Fruit fly (Drosophila melanogaster): ENCODE results near the gene PolrMT.

Gene PolrMT

DNA sequence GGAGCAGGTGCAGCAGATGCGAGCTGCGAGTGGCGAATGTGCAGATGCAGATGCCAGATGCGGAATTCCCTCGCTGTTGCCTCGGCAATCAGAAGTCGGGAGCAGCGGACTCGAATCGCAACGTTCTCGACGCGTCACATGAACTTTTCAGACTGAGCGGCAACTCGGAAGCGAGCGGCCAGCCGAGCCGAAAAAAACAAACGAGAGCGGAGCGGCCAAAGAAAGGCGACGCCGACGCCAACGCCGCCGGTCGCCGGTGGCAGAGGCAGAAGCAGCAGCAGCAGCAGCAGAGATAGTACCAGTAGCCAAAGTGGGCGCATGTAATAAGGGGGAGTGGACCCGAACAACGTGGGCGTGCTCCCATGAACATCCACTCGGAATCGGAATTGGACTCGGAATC is 5.8 kb downstream of the PolrMT start, which contains the start of gene CG4629 (continued):
- no peak for TF ChIP-seq slou (GFP tag; optimal IDR thresholded peaks at IDR 0.05)
- no peak for TF ChIP-seq ash1 (GFP tag; optimal IDR thresholded peaks at IDR 0.05)
- no peak for TF ChIP-seq Asciz (GFP tag; optimal IDR thresholded peaks at IDR 0.05)
- TF ChIP-seq CG12104 (GFP tag; optimal IDR thresholded peaks at IDR 0.05) = no peak
- TF ChIP-seq CG9609 (GFP tag; optimal IDR thresholded peaks at IDR 0.05) = no peak
- TF ChIP-seq Ssrp (tag; optimal IDR thresholded peaks at IDR 0.05) = no peak
- no peak for TF ChIP-seq pros (GFP tag; optimal IDR thresholded peaks at IDR 0.05)
- no peak for TF ChIP-seq Xbp1 (GFP tag; optimal IDR thresholded peaks at IDR 0.05)
- TF ChIP-seq CG12942 (GFP tag; optimal IDR thresholded peaks at IDR 0.05) = no peak
- TF ChIP-seq CG14441 (GFP tag; IDR thresholded peaks at IDR 0.05) = no peak
- no peak for TF ChIP-seq CG31441 (GFP tag; IDR thresholded peaks at IDR 0.05)
- no peak for TF ChIP-seq Hsf (GFP tag; optimal IDR thresholded peaks at IDR 0.05)
- TF ChIP-seq H2.0 (GFP tag; IDR thresholded peaks at IDR 0.05) = no peak
- TF ChIP-seq CG12769 (tag; optimal IDR thresholded peaks at IDR 0.05) = no peak
- TF ChIP-seq dan (GFP tag; IDR thresholded peaks at IDR 0.05) = no peak
- TF ChIP-seq Dfd (GFP tag; optimal IDR thresholded peaks at IDR 0.05) = no peak
- TF ChIP-seq zfh1 (GFP tag; IDR thresholded peaks at IDR 0.05) = no peak
- TF ChIP-seq gt (GFP tag; IDR thresholded peaks at IDR 0.05) = no peak
- TF ChIP-seq Dp (GFP tag; optimal IDR thresholded peaks at IDR 0.05) = no peak
- peak; percentile 53; the same call in 1 of the 2 replicates for TF ChIP-seq Bgb (GFP tag; IDR thresholded peaks at IDR 0.05; ENCODE audit: partially characterized antibody)
- TF ChIP-seq CG2678 (tag; optimal IDR thresholded peaks at IDR 0.05) = no peak
- TF ChIP-seq CG5953 (GFP tag; IDR thresholded peaks at IDR 0.05) = no peak
- no peak for TF ChIP-seq CG30431 (GFP tag; optimal IDR thresholded peaks at IDR 0.05)
- no peak for TF ChIP-seq bowl (GFP tag; IDR thresholded peaks at IDR 0.05)
- peak; percentile 68 for TF ChIP-seq Jarid2 (GFP tag; optimal IDR thresholded peaks at IDR 0.05)
- no peak for TF ChIP-seq gro (GFP tag; optimal IDR thresholded peaks at IDR 0.05)
- TF ChIP-seq CG2712 (tag; optimal IDR thresholded peaks at IDR 0.05) = no peak
- 0 out of 2 replicates have a peak, but pooled peaks have one; percentile 28 for TF ChIP-seq Scr (GFP tag; IDR thresholded peaks at IDR 0.05; ENCODE audit: partially characterized antibody)
- TF ChIP-seq Trl (optimal IDR thresholded peaks at IDR 0.05) = peak in 1 of 2 experiments; percentile 53
- TF ChIP-seq Trl (GFP tag; optimal IDR thresholded peaks at IDR 0.05) = no peak
- no peak for TF ChIP-seq kay (GFP tag; optimal IDR thresholded peaks at IDR 0.05)
- TF ChIP-seq pan (optimal IDR thresholded peaks at IDR 0.05) = no peak
- no peak for TF ChIP-seq pan (GFP tag; optimal IDR thresholded peaks at IDR 0.05 in 1 of 2, IDR thresholded peaks at IDR 0.05 in 1 of 2)
- TF ChIP-seq CG6175 (GFP tag; IDR thresholded peaks at IDR 0.05) = peak; percentile 49; the same call in 2 of the 3 replicates
- no peak for TF ChIP-seq dysf (GFP tag; IDR thresholded peaks at IDR 0.05)
- no peak for TF ChIP-seq HLH3B (GFP tag; IDR thresholded peaks at IDR 0.05)
- no peak for TF ChIP-seq CG7987 (GFP tag; optimal IDR thresholded peaks at IDR 0.05)
- TF ChIP-seq Mrtf (GFP tag; IDR thresholded peaks at IDR 0.05) = no peak
- TF ChIP-seq zfh2 (GFP tag; optimal IDR thresholded peaks at IDR 0.05) = no peak
- TF ChIP-seq Nf-YA (GFP tag; IDR thresholded peaks at IDR 0.05) = no peak
- no peak for TF ChIP-seq peb (GFP tag; IDR thresholded peaks at IDR 0.05)
- peak; percentile 25 for TF ChIP-seq CG9932 (GFP tag; IDR thresholded peaks at IDR 0.05)
- TF ChIP-seq Antp (GFP tag; optimal IDR thresholded peaks at IDR 0.05) = no peak
- no peak for TF ChIP-seq sqz (GFP tag; optimal IDR thresholded peaks at IDR 0.05)
- TF ChIP-seq lola (GFP tag; optimal IDR thresholded peaks at IDR 0.05) = no peak
- no peak for TF ChIP-seq corto (GFP tag; optimal IDR thresholded peaks at IDR 0.05)
- TF ChIP-seq ap (GFP tag; IDR thresholded peaks at IDR 0.05) = no peak
- no peak for TF ChIP-seq Camta (GFP tag; optimal IDR thresholded peaks at IDR 0.05)
- no peak for TF ChIP-seq CG1792 (GFP tag; optimal IDR thresholded peaks at IDR 0.05)
- TF ChIP-seq pzg (GFP tag; optimal IDR thresholded peaks at IDR 0.05) = no peak
- TF ChIP-seq CG13775 (GFP tag; optimal IDR thresholded peaks at IDR 0.05) = no peak
- TF ChIP-seq Taf1 (GFP tag; IDR thresholded peaks at IDR 0.05) = no peak
- TF ChIP-seq bab2 (GFP tag; optimal IDR thresholded peaks at IDR 0.05) = no peak
